Fruit fly (Drosophila melanogaster) whole organism, adult: ENCODE results near the gene GatC.

Experiments used
- CG11617 ChIP-seq: fragments of 200-800 bp; sonication (Bioruptor generic); optimal IDR thresholded peaks from 2 replicates; lab custom pipeline; 2017; ENCODE audit warnings: mild to moderate bottlenecking, missing biosample characterization, missing genetic modification reagents, missing genetic modification characterization
- CG12768 ChIP-seq: fragments of 200-800 bp; sonication (Bioruptor generic); optimal IDR thresholded peaks from 2 replicates; lab custom pipeline; 2017; ENCODE audit warnings: missing biosample characterization, missing genetic modification characterization, mild to moderate bottlenecking, moderate library complexity, missing genetic modification reagents
- CG14711 ChIP-seq: fragments of 200-800 bp; sonication (Bioruptor generic); optimal IDR thresholded peaks from 2 replicates; lab custom pipeline; 2018; ENCODE audit warnings: missing biosample characterization, mild to moderate bottlenecking, missing genetic modification characterization, moderate library complexity
- CG1620 ChIP-seq: fragments of 200-800 bp; sonication (Bioruptor generic); optimal IDR thresholded peaks from 2 replicates; lab custom pipeline; 2016; ENCODE audit warnings: missing biosample characterization, missing genetic modification characterization
- CG33017 ChIP-seq: fragments of 200-800 bp; sonication (Bioruptor generic); optimal IDR thresholded peaks from 2 replicates; lab custom pipeline; 2018; ENCODE audit warnings: missing biosample characterization, mild to moderate bottlenecking, missing genetic modification characterization, moderate library complexity
- CG5204 ChIP-seq: fragments of 200-800 bp; sonication (Bioruptor generic); optimal IDR thresholded peaks from 2 replicates; lab custom pipeline; 2016; ENCODE audit warnings: missing biosample characterization, missing genetic modification characterization
- CG7045 ChIP-seq: fragments of 200-800 bp; sonication (Bioruptor generic); optimal IDR thresholded peaks from 2 replicates; lab custom pipeline; 2017; ENCODE audit warnings: missing biosample characterization, mild to moderate bottlenecking, missing genetic modification characterization
- CG7101 ChIP-seq: fragments of 200-800 bp; sonication (Bioruptor generic); optimal IDR thresholded peaks from 2 replicates; lab custom pipeline; 2018; ENCODE audit warnings: missing biosample characterization, mild to moderate bottlenecking, missing genetic modification characterization, moderate library complexity
- Clk ChIP-seq: fragments of 200-800 bp; sonication (Bioruptor generic); optimal IDR thresholded peaks from 2 replicates; lab custom pipeline; 2017; ENCODE audit warnings: missing biosample characterization, missing genetic modification characterization
- Crg-1 ChIP-seq: fragments of 200-800 bp; sonication (Bioruptor generic); optimal IDR thresholded peaks from 2 replicates; lab custom pipeline; 2016; ENCODE audit warnings: missing biosample characterization, missing genetic modification characterization
- Hr96 ChIP-seq: fragments of 200-800 bp; sonication (Bioruptor generic); optimal IDR thresholded peaks from 2 replicates; lab custom pipeline; 2016; ENCODE audit warnings: missing biosample characterization, missing genetic modification characterization
- Mnt ChIP-seq: fragments of 200-800 bp; sonication (Bioruptor generic); optimal IDR thresholded peaks from 2 replicates; lab custom pipeline; 2016; ENCODE audit warnings: missing biosample characterization, mild to moderate bottlenecking, missing genetic modification characterization
- bab1 ChIP-seq: fragments of 200-800 bp; sonication (Bioruptor generic); optimal IDR thresholded peaks from 3 replicates; lab custom pipeline; 2019; ENCODE audit warnings: missing biosample characterization, mild to moderate bottlenecking, missing genetic modification characterization, moderate library complexity
- cic ChIP-seq: fragments of 200-800 bp; sonication (Bioruptor generic); optimal IDR thresholded peaks from 2 replicates; lab custom pipeline; 2017; ENCODE audit warnings: missing biosample characterization, mild to moderate bottlenecking, missing genetic modification characterization, moderate library complexity
- cnc ChIP-seq, 2 experiments: fragments of >200 bp; optimal IDR thresholded peaks; 2 replicates each; lab custom pipeline; 2017
- kay ChIP-seq: fragments of 200-800 bp; sonication (Bioruptor generic); peaks from one replicate; lab custom pipeline; 2016; ENCODE audit warnings: missing biosample characterization, missing genetic modification characterization, borderline replicate concordance
- ovo ChIP-seq: fragments of 200-800 bp; sonication (Bioruptor generic); optimal IDR thresholded peaks from 2 replicates; lab custom pipeline; 2016; ENCODE audit warnings: missing biosample characterization, missing genetic modification characterization
- pad ChIP-seq: fragments of 200-800 bp; sonication (Bioruptor generic); optimal IDR thresholded peaks from 3 replicates; lab custom pipeline; 2017; ENCODE audit warnings: missing biosample characterization, missing genetic modification characterization, mild to moderate bottlenecking, moderate library complexity, missing genetic modification reagents
- tj ChIP-seq: fragments of 200-800 bp; sonication (Bioruptor generic); optimal IDR thresholded peaks from 3 replicates; lab custom pipeline; 2017; ENCODE audit warnings: missing biosample characterization, mild to moderate bottlenecking, missing genetic modification characterization, moderate library complexity
- toe ChIP-seq: fragments of 200-800 bp; sonication (Bioruptor generic); optimal IDR thresholded peaks from 2 replicates; lab custom pipeline; 2016; ENCODE audit warnings: missing biosample characterization, missing genetic modification characterization

Gene GatC

dm6 chr2L:13846239-13846802 lies 13.4 kb upstream of the GatC start, which contains the start of gene CG7916:
CG7916 (plus strand) TSS chr2L:13846752.
- TF ChIP-seq Mnt (no peak), Crg-1 (GFP tag; lab: Kevin White, UChicago) (no peak), Clk (GFP tag; lab: Kevin White, UChicago) (no peak), bab1 (no peak), CG12768 (peak; percentile 30), CG33017 (tag; lab: Kevin White, UChicago) (no peak), kay (no peak), CG5204 (no peak), toe (GFP tag; lab: Kevin White, UChicago) (no peak), tj (GFP tag; lab: Kevin White, UChicago) (no peak), cic (GFP tag; lab: Kevin White, UChicago) (peak; percentile 54), CG14711 (tag; lab: Kevin White, UChicago) (no peak), ovo (GFP tag; lab: Kevin White, UChicago) (no peak), CG7101 (tag; lab: Kevin White, UChicago) (no peak), Hr96 (GFP tag; lab: Kevin White, UChicago) (peak; percentile 6), CG1620 (GFP tag; lab: Kevin White, UChicago) (no peak), cnc (optimal IDR thresholded peaks at IDR 0.05; lab: Kevin White, UChicago) (no peak), CG7045 (GFP tag; lab: Kevin White, UChicago) (no peak), pad (GFP tag; lab: Kevin White, UChicago) (peak; percentile 17), CG11617 (no peak)

dm6 chr2L:13845178-13845577 lies 12.3 kb upstream of the GatC start, which contains the start of gene CG8997:
CG8997 (minus strand) TSS chr2L:13845325.
- TF ChIP-seq toe (GFP tag; lab: Kevin White, UChicago), result no peak
- TF ChIP-seq kay, result peak; percentile 75
- no peak for TF ChIP-seq cic (GFP tag; lab: Kevin White, UChicago)
- TF ChIP-seq CG11617, result no peak
- TF ChIP-seq CG7045 (GFP tag; lab: Kevin White, UChicago), result no peak
- TF ChIP-seq CG12768, result peak; percentile 1
- TF ChIP-seq CG5204, result no peak
- TF ChIP-seq Clk (GFP tag; lab: Kevin White, UChicago), result no peak
- TF ChIP-seq Mnt, result peak; percentile 23

DNA sequence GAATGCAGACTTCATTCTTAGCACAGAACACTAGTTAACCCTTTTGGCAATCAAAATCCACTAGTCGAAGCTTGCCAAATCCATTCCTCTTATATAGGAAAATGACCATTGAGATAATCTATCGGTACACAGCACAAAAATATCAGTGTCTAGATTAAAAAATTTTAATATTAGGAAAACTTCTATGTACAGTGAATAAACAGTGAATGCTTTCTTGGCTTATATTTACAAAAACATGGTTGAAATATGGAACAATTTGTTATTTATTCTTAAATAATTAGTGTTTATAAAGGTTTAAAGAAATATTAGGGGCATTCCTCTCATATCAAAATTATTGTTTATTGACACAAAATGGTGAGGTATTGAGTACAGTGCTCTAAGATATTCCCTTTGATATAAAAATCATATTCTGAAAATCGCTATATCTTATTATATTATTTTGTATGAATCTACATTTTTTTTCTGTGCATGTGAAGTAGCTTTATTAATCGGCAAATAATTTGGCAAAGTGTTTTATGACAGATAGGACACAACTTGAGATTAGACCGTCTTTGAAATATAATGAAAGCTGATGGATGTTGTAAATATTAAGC lies 10.9 kb upstream of the GatC start, which contains the start of gene CG33306:
CG33306 (minus strand) TSS at position 51 of the 593 bp plus-strand sequence.
- TF ChIP-seq ovo (GFP tag; lab: Kevin White, UChicago), result no peak
- TF ChIP-seq CG33017 (tag; lab: Kevin White, UChicago), result peak; percentile 54
- TF ChIP-seq CG11617, result peak; percentile 43
- peak; percentile 5 for TF ChIP-seq CG7045 (GFP tag; lab: Kevin White, UChicago)
- no peak for TF ChIP-seq toe (GFP tag; lab: Kevin White, UChicago)
- peak; percentile 44 for TF ChIP-seq CG7101 (tag; lab: Kevin White, UChicago)
- peak; percentile 22 for TF ChIP-seq CG14711 (tag; lab: Kevin White, UChicago)

- no peak for TF ChIP-seq toe (GFP tag; lab: Kevin White, UChicago)
- no peak for TF ChIP-seq tj (GFP tag; lab: Kevin White, UChicago)
- TF ChIP-seq CG5204, result no peak
- no peak for TF ChIP-seq CG12768
- TF ChIP-seq CG11617, result no peak
- TF ChIP-seq CG1620 (GFP tag; lab: Kevin White, UChicago), result no peak
- TF ChIP-seq Hr96 (GFP tag; lab: Kevin White, UChicago), result no peak
- TF ChIP-seq CG14711 (tag; lab: Kevin White, UChicago), result no peak
- no peak for TF ChIP-seq CG33017 (tag; lab: Kevin White, UChicago)
- TF ChIP-seq ovo (GFP tag; lab: Kevin White, UChicago), result no peak
- TF ChIP-seq Clk (GFP tag; lab: Kevin White, UChicago), result no peak
- TF ChIP-seq bab1, result no peak
- no peak for TF ChIP-seq Mnt
- TF ChIP-seq kay, result no peak
These were observed 9.7 kb upstream of the GatC start for dm6 chr2L:13842572-13842971.

- TF ChIP-seq toe (GFP tag; lab: Kevin White, UChicago) (no peak), kay (no peak), CG33017 (tag; lab: Kevin White, UChicago) (no peak), CG7045 (GFP tag; lab: Kevin White, UChicago) (no peak), CG11617 (no peak), CG5204 (no peak), Hr96 (GFP tag; lab: Kevin White, UChicago) (no peak), ovo (GFP tag; lab: Kevin White, UChicago) (no peak), CG12768 (no peak), Crg-1 (GFP tag; lab: Kevin White, UChicago) (no peak), Clk (GFP tag; lab: Kevin White, UChicago) (no peak), pad (GFP tag; lab: Kevin White, UChicago) (no peak)
These were observed 9.2 kb upstream of the GatC start for dm6 chr2L:13842078-13842477.

DNA sequence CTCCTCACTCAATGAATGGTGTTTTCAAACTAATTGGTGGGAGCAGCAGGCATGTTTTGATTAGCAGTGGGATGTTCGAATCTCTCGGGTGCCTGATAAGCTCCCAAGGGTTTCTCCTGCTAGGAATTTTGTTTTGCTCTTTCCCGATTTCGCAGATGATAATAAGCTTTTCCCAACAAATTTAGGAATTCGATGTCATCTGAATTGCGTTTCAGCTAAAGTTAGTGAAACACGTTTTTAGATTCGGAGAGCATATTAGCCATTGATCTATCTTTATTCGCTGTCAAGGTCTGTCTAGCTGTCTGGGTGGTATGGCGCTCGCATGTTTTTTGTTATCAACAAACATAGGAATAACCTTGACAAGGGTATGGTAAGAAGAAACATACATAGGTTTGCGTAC lies 8.6 kb upstream of the GatC start, which contains the start of gene CG33307:
CG33307 (minus strand) TSS at position 13 of the 400 bp plus-strand sequence.
- TF ChIP-seq cic (GFP tag; lab: Kevin White, UChicago) (no peak), kay (no peak), CG1620 (GFP tag; lab: Kevin White, UChicago) (no peak), cnc (optimal IDR thresholded peaks at IDR 0.05; lab: Kevin White, UChicago) (no peak), CG33017 (tag; lab: Kevin White, UChicago) (no peak), CG14711 (tag; lab: Kevin White, UChicago) (no peak), bab1 (no peak), CG7045 (GFP tag; lab: Kevin White, UChicago) (no peak)
